Worm (Caenorhabditis elegans) whole organism, L1 larva: ENCODE data around the gene F08G2.4.

Experiments
- efl-1 ChIP-seq, 4 experiments: fragments of 150-350 bp; optimal IDR thresholded peaks in 3 of 4; peaks in 1 of 4; 1 replicate in 1 of 4; 2 replicates in 3 of 4; lab custom pipeline; 2014; ENCODE audit warnings: missing biosample characterization in 2 of 4, missing genetic modification characterization in 2 of 4, missing genetic modification reagents in 2 of 4
- elt-3 ChIP-seq, 6 experiments: fragments of 150-350 bp in 1 of 6; sonication (generic microtip); optimal IDR thresholded peaks; 2 replicates each; lab custom pipeline; 2017 to 2018; ENCODE audit warnings: missing biosample characterization in 6 of 6, missing genetic modification characterization in 6 of 6, inconsistent platforms in 1 of 6
- hlh-4 ChIP-seq: sonication (generic microtip); optimal IDR thresholded peaks from 2 replicates; lab custom pipeline; 2016; ENCODE audit warnings: mild to moderate bottlenecking, missing genetic modification characterization, missing compliant biosample characterization
- lin-35 ChIP-seq, 2 experiments: fragments of 150-350 bp; optimal IDR thresholded peaks; 2 replicates each; lab custom pipeline; 2014; ENCODE audit warnings: missing biosample characterization in 2 of 2, missing genetic modification characterization in 2 of 2, missing genetic modification reagents in 2 of 2
- nhr-19 ChIP-seq: fragments of 200-800 bp; sonication (Bioruptor generic); conservative IDR thresholded peaks from 2 replicates; pipeline ENCODE4 v1.3.6; 2022; ENCODE audit warnings: missing genetic modification characterization, missing compliant biosample characterization
- pax-3 ChIP-seq: fragments of 200-800 bp; sonication (Bioruptor generic); optimal IDR thresholded peaks from 2 replicates; lab custom pipeline; 2018; ENCODE audit warnings: mild to moderate bottlenecking, missing genetic modification characterization, moderate library complexity, missing compliant biosample characterization

F08G2.4 gene

DNA sequence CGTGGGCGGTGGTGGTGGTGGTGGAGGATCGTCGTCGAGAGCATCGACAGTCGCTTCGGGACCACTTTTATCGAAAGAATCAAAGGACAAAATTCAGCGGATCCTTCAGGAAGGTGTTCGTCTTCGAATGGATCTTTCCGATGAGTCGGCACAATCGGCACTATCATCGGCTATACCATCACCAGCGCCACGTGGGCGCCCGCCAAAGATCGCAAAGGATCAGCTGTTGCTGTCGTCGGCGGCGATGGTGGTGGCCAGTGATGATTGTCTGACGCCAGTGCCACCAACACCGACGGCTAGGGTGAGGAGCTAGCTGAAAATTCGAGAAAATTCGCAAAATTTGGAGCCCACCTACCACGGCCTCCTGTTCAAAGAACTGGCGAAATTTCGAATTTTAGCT is 47.6 kb downstream of the F08G2.4 start:
- TF ChIP-seq hlh-4 (tag; lab: Kevin White, UChicago) = no peak
- no peak for TF ChIP-seq elt-3 (tag; optimal IDR thresholded peaks at IDR 0.05; lab: Kevin White, UChicago)
- TF ChIP-seq efl-1 (optimal IDR thresholded peaks at IDR 0.05; lab: Kevin White, UChicago) = no peak
- peak in 1 of 2 experiments; percentile 33 for TF ChIP-seq efl-1 (GFP tag; optimal IDR thresholded peaks at IDR 0.05 in 1 of 2; lab: Kevin White, UChicago)

DNA sequence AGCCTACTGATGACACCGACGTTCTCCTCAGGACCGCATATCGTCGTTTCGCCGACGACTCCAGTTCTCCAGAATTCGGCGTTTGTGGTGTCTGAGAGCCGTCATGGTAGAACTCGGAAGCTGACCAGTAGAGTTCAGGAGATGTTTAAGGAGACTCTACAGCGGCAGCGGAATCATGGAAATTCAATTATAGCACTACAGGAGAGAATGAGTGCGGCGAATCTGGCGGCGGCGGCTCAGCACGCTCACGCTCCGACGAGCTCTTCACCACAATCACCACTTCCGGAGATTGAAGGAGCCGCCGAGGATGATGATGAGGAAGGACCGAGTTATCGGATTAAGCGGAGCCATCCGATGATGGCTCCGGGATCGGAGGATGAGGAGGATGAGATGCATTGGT is 49.2 kb downstream of the F08G2.4 start:
- no peak for TF ChIP-seq nhr-19 (GFP tag; lab: Robert Waterston, UW)
- no peak for TF ChIP-seq pax-3
- no peak for TF ChIP-seq lin-35 (GFP tag; optimal IDR thresholded peaks at IDR 0.05; lab: Kevin White, UChicago)
